Fruit fly (Drosophila melanogaster) whole organism, embryonic: Measurements from ENCODE around the gene EloB.

Experiments
- Abd-B ChIP-seq: fragments of 200-800 bp; sonication (Bioruptor generic); optimal IDR thresholded peaks from 2 replicates; lab custom pipeline; 2018; ENCODE audit warnings: missing biosample characterization, mild to moderate bottlenecking, missing genetic modification characterization, moderate library complexity
- Atf-2 ChIP-seq: fragments of 200-800 bp; sonication (Bioruptor generic); optimal IDR thresholded peaks from 2 replicates; lab custom pipeline; 2016; ENCODE audit warnings: missing biosample characterization, missing genetic modification characterization
- Atf6 ChIP-seq: fragments of 200-800 bp; sonication (Bioruptor generic); IDR thresholded peaks from 2 replicates; pipeline ENCODE4 v1.3.6; 2022; ENCODE audit warnings: missing biosample characterization, missing genetic modification characterization
- CG11456 ChIP-seq: fragments of 200-800 bp; sonication (Bioruptor generic); IDR thresholded peaks from 3 replicates; pipeline ENCODE4 v1.3.6; 2022; ENCODE audit warnings: missing biosample characterization, missing genetic modification characterization
- CG12391 ChIP-seq: fragments of 200-800 bp; sonication (Bioruptor generic); optimal IDR thresholded peaks from 3 replicates; lab custom pipeline; 2018; ENCODE audit warnings: missing biosample characterization, mild to moderate bottlenecking, missing genetic modification characterization, moderate library complexity
- CG14441 ChIP-seq: fragments of 200-800 bp; sonication (Bioruptor generic); IDR thresholded peaks from 2 replicates; pipeline ENCODE4 v1.3.6; 2022; ENCODE audit warnings: missing biosample characterization, missing genetic modification characterization
- CG17186 ChIP-seq: fragments of 200-800 bp; sonication (Bioruptor generic); optimal IDR thresholded peaks from 3 replicates; lab custom pipeline; 2017; ENCODE audit warnings: missing biosample characterization, missing genetic modification reagents, missing genetic modification characterization
- CG17568 ChIP-seq: fragments of 200-800 bp; sonication (Bioruptor generic); optimal IDR thresholded peaks from 2 replicates; lab custom pipeline; 2018; ENCODE audit warnings: missing biosample characterization, mild to moderate bottlenecking, missing genetic modification characterization, moderate library complexity
- CG2202 ChIP-seq: fragments of 200-800 bp; sonication (Bioruptor generic); optimal IDR thresholded peaks from 2 replicates; lab custom pipeline; 2018; ENCODE audit warnings: missing biosample characterization, mild to moderate bottlenecking, missing genetic modification characterization
- CG3163 ChIP-seq: fragments of 200-800 bp; sonication (Bioruptor generic); optimal IDR thresholded peaks from 3 replicates; lab custom pipeline; 2016; ENCODE audit warnings: missing biosample characterization, missing genetic modification characterization
- CG32767 ChIP-seq: fragments of 200-800 bp; sonication (Bioruptor generic); IDR thresholded peaks from 2 replicates; pipeline ENCODE4 v1.3.6; 2022; ENCODE audit warnings: missing biosample characterization, missing genetic modification characterization
- CG3847 ChIP-seq: fragments of 200-800 bp; sonication (Bioruptor generic); IDR thresholded peaks from 2 replicates; pipeline ENCODE4 v1.3.6; 2022; ENCODE audit warnings: missing biosample characterization, missing genetic modification characterization
- CG4424 ChIP-seq: fragments of 200-800 bp; sonication (Bioruptor generic); optimal IDR thresholded peaks from 3 replicates; lab custom pipeline; 2016; ENCODE audit warnings: missing biosample characterization, missing genetic modification characterization
- CG5180 ChIP-seq: fragments of 200-800 bp; sonication (Bioruptor generic); optimal IDR thresholded peaks from 3 replicates; lab custom pipeline; 2017; ENCODE audit warnings: missing biosample characterization, missing genetic modification characterization, mild to moderate bottlenecking, moderate library complexity, missing genetic modification reagents
- CG6791 ChIP-seq: fragments of 200-800 bp; sonication (Bioruptor generic); IDR thresholded peaks from 3 replicates; pipeline ENCODE4 v1.3.6; 2022; ENCODE audit warnings: missing biosample characterization, missing genetic modification characterization; ENCODE audit not compliant: partially characterized antibody
- CG7372 ChIP-seq: fragments of 200-800 bp; sonication (Bioruptor generic); IDR thresholded peaks from 2 replicates; pipeline ENCODE4 v1.3.6; 2022; ENCODE audit warnings: missing biosample characterization, missing genetic modification characterization
- CG8290 ChIP-seq, 3 experiments: fragments of 200-800 bp; sonication (Bioruptor generic); optimal IDR thresholded peaks; 2 replicates each; lab custom pipeline; 2016 to 2019; ENCODE audit warnings: missing biosample characterization in 3 of 3, missing genetic modification characterization in 3 of 3, mild to moderate bottlenecking in 2 of 3, moderate library complexity in 1 of 3
- CG8765 ChIP-seq: fragments of 200-800 bp; sonication (Bioruptor generic); IDR thresholded peaks from 2 replicates; pipeline ENCODE4 v1.3.6; 2022; ENCODE audit warnings: missing biosample characterization, missing genetic modification characterization
- CG9876 ChIP-seq: fragments of 200-800 bp; sonication (Bioruptor generic); optimal IDR thresholded peaks from 2 replicates; lab custom pipeline; 2016; ENCODE audit warnings: missing biosample characterization, missing genetic modification characterization
- CHES-1-like ChIP-seq: fragments of 200-800 bp; sonication (Bioruptor generic); optimal IDR thresholded peaks from 2 replicates; lab custom pipeline; 2016; ENCODE audit warnings: missing biosample characterization, missing genetic modification characterization
- CoRest ChIP-seq: fragments of 200-800 bp; sonication (Bioruptor generic); optimal IDR thresholded peaks from 3 replicates; lab custom pipeline; 2018; ENCODE audit warnings: missing biosample characterization, mild to moderate bottlenecking, missing genetic modification characterization, moderate library complexity
- CrebB ChIP-seq: fragments of 200-800 bp; sonication (Bioruptor generic); optimal IDR thresholded peaks from 3 replicates; lab custom pipeline; 2018; ENCODE audit warnings: missing biosample characterization, mild to moderate bottlenecking, missing genetic modification characterization
- Dek ChIP-seq: fragments of 200-800 bp; sonication (Bioruptor generic); optimal IDR thresholded peaks from 3 replicates; lab custom pipeline; 2019; ENCODE audit warnings: missing biosample characterization, mild to moderate bottlenecking, missing genetic modification characterization, moderate library complexity
- Fer2 ChIP-seq: fragments of 200-800 bp; sonication (Bioruptor generic); optimal IDR thresholded peaks from 2 replicates; lab custom pipeline; 2018; ENCODE audit warnings: missing biosample characterization, mild to moderate bottlenecking, missing genetic modification characterization, moderate library complexity
- HLHmδ ChIP-seq: fragments of 200-800 bp; sonication (Bioruptor generic); optimal IDR thresholded peaks from 2 replicates; lab custom pipeline; 2018; ENCODE audit warnings: missing biosample characterization, mild to moderate bottlenecking, missing genetic modification characterization, moderate library complexity
- Hr39 ChIP-seq: fragments of >200 bp; optimal IDR thresholded peaks from 2 replicates; lab custom pipeline; 2017
- Hr51 ChIP-seq, 2 experiments: fragments of 200-800 bp; sonication (Bioruptor generic); optimal IDR thresholded peaks; 2 replicates in 1 of 2; 3 replicates in 1 of 2; lab custom pipeline; 2016 to 2018; ENCODE audit warnings: missing biosample characterization in 2 of 2, missing genetic modification characterization in 2 of 2, mild to moderate bottlenecking in 1 of 2, moderate library complexity in 1 of 2
- MBD-R2 ChIP-seq: fragments of 200-800 bp; sonication (Bioruptor generic); IDR thresholded peaks from 2 replicates; pipeline ENCODE4 v1.3.6; 2022; ENCODE audit warnings: missing biosample characterization, missing genetic modification characterization
- MESR4 ChIP-seq: fragments of 200-800 bp; sonication (Bioruptor generic); optimal IDR thresholded peaks from 2 replicates; lab custom pipeline; 2018; ENCODE audit warnings: missing biosample characterization, mild to moderate bottlenecking, missing genetic modification characterization, moderate library complexity
- Mes4 ChIP-seq: fragments of 200-800 bp; sonication (Bioruptor generic); optimal IDR thresholded peaks from 2 replicates; lab custom pipeline; 2016; ENCODE audit warnings: missing biosample characterization, missing genetic modification characterization
- Oaz ChIP-seq: fragments of 200-800 bp; sonication (Bioruptor generic); IDR thresholded peaks from 2 replicates; pipeline ENCODE4 v1.3.6; 2022; ENCODE audit warnings: missing biosample characterization, missing genetic modification characterization
- PHDP ChIP-seq: fragments of 200-800 bp; sonication (Bioruptor generic); optimal IDR thresholded peaks from 3 replicates; lab custom pipeline; 2018; ENCODE audit warnings: missing biosample characterization, mild to moderate bottlenecking, missing genetic modification characterization, moderate library complexity
- Rx ChIP-seq: fragments of 200-800 bp; sonication (Bioruptor generic); IDR thresholded peaks from 2 replicates; pipeline ENCODE4 v1.3.6; 2022; ENCODE audit warnings: missing biosample characterization, missing genetic modification characterization
- Sin3A ChIP-seq: fragments of >200 bp; optimal IDR thresholded peaks from 2 replicates; lab custom pipeline; 2018
- Taf1 ChIP-seq: fragments of 200-800 bp; sonication (Bioruptor generic); IDR thresholded peaks from 2 replicates; pipeline ENCODE4 v1.3.6; 2022; ENCODE audit warnings: missing biosample characterization, missing genetic modification characterization
- ato ChIP-seq: fragments of 200-800 bp; sonication (Bioruptor generic); IDR thresholded peaks from 2 replicates; pipeline ENCODE4 v1.3.6; 2022; ENCODE audit warnings: missing biosample characterization, missing genetic modification characterization; ENCODE audit not compliant: partially characterized antibody
- cato ChIP-seq: fragments of 200-800 bp; sonication (Bioruptor generic); optimal IDR thresholded peaks from 2 replicates; lab custom pipeline; 2016; ENCODE audit warnings: missing biosample characterization, missing genetic modification characterization, borderline replicate concordance
- caup ChIP-seq: fragments of 200-800 bp; sonication (Bioruptor generic); optimal IDR thresholded peaks from 3 replicates; lab custom pipeline; 2017; ENCODE audit warnings: missing biosample characterization, mild to moderate bottlenecking, missing genetic modification characterization, moderate library complexity; ENCODE audit not compliant: severe bottlenecking
- lilli ChIP-seq: fragments of 200-800 bp; sonication (Bioruptor generic); optimal IDR thresholded peaks from 3 replicates; lab custom pipeline; 2016; ENCODE audit warnings: missing biosample characterization, missing genetic modification characterization
- maf-S ChIP-seq: fragments of 200-800 bp; sonication (Bioruptor generic); optimal IDR thresholded peaks from 2 replicates; lab custom pipeline; 2016; ENCODE audit warnings: missing biosample characterization, missing genetic modification characterization
- nau ChIP-seq: fragments of 200-800 bp; sonication (Bioruptor generic); optimal IDR thresholded peaks from 3 replicates; lab custom pipeline; 2017; ENCODE audit warnings: missing biosample characterization, mild to moderate bottlenecking, missing genetic modification characterization, missing genetic modification reagents
- nom ChIP-seq: fragments of 200-800 bp; sonication (Bioruptor generic); optimal IDR thresholded peaks from 2 replicates; lab custom pipeline; 2017; ENCODE audit warnings: missing biosample characterization, missing genetic modification characterization, mild to moderate bottlenecking, moderate library complexity, missing genetic modification reagents
- peb ChIP-seq: fragments of 200-800 bp; sonication (Bioruptor generic); IDR thresholded peaks from 2 replicates; pipeline ENCODE4 v1.3.6; 2022; ENCODE audit warnings: missing biosample characterization, missing genetic modification characterization
- pros ChIP-seq: fragments of 200-800 bp; sonication (Bioruptor generic); optimal IDR thresholded peaks from 3 replicates; lab custom pipeline; 2019; ENCODE audit warnings: missing biosample characterization, mild to moderate bottlenecking, missing genetic modification characterization, moderate library complexity
- scrt ChIP-seq: fragments of 200-800 bp; sonication (Bioruptor generic); optimal IDR thresholded peaks from 2 replicates; lab custom pipeline; 2018; ENCODE audit warnings: missing biosample characterization, mild to moderate bottlenecking, missing genetic modification characterization, moderate library complexity
- so ChIP-seq: fragments of 200-800 bp; sonication (Bioruptor generic); IDR thresholded peaks from 3 replicates; pipeline ENCODE4 v1.3.6; 2022; ENCODE audit warnings: missing biosample characterization, missing genetic modification characterization
- stc ChIP-seq: fragments of 200-800 bp; sonication (Bioruptor generic); IDR thresholded peaks from 2 replicates; pipeline ENCODE4 v1.3.6; 2022; ENCODE audit warnings: missing biosample characterization, missing genetic modification characterization
- tap ChIP-seq: fragments of 200-800 bp; optimal IDR thresholded peaks from 3 replicates; lab custom pipeline; 2019; ENCODE audit warnings: missing biosample characterization, mild to moderate bottlenecking, missing genetic modification characterization, moderate library complexity
- trem ChIP-seq: fragments of 200-800 bp; optimal IDR thresholded peaks from 3 replicates; lab custom pipeline; 2019; ENCODE audit warnings: missing biosample characterization, mild to moderate bottlenecking, missing genetic modification characterization, moderate library complexity
- wek ChIP-seq: fragments of 200-800 bp; sonication (Bioruptor generic); optimal IDR thresholded peaks from 3 replicates; lab custom pipeline; 2018; ENCODE audit warnings: missing biosample characterization, mild to moderate bottlenecking, missing genetic modification characterization, moderate library complexity

Gene EloB

DNA sequence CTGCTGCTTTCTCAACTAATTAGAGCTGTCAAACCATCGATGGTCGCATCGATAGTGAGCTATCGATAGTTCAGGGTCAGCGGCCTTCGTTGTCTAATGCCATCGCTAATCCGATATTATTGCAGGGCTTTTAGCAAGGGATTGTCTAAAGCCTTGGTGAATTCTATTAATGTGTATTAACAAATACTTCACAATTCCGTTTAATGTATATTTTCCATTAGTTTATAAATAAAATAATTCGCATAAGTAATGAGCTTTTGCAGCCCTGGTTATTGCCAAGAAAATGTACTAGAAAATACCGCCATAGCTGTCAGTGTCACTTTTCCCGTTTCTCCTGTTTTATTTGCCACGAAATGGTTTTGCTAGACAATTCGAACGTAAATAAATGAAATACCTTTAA lies at the start of gene EloB, which contains the start of gene Srp14 (continued):
- TF ChIP-seq Taf1 (GFP tag; lab: Robert Waterston, UW) (peak; percentile 44; the same call in 1 of the 2 replicates), CG32767 (GFP tag; lab: Robert Waterston, UW) (peak; percentile 70; the same call in 1 of the 2 replicates), CG3163 (GFP tag; lab: Kevin White, UChicago) (peak; percentile 17), CG6791 (GFP tag; lab: Robert Waterston, UW) (peak; percentile 96), stc (peak; percentile 60), nau (GFP tag; lab: Kevin White, UChicago) (no peak), Mes4 (GFP tag; lab: Kevin White, UChicago) (peak; percentile 68), Sin3A (peak; percentile 95), CG14441 (GFP tag; lab: Robert Waterston, UW) (peak; percentile 69), CG5180 (GFP tag; lab: Kevin White, UChicago) (no peak), MBD-R2 (GFP tag; lab: Robert Waterston, UW) (peak; percentile 90), CG2202 (tag; lab: Kevin White, UChicago) (peak; percentile 67), CoRest (peak; percentile 86), cato (peak; percentile 55), CG7372 (GFP tag; lab: Robert Waterston, UW) (peak; percentile 49; the same call in 1 of the 2 replicates), CG17186 (GFP tag; lab: Kevin White, UChicago) (peak; percentile 50), CG8765 (peak; percentile 69), Atf-2 (GFP tag; lab: Kevin White, UChicago) (peak; percentile 47), wek (peak; percentile 28), trem (tag; lab: Kevin White, UChicago) (peak; percentile 93), ato (peak; percentile 87), CrebB (tag; lab: Kevin White, UChicago) (peak; percentile 59), CHES-1-like (GFP tag; lab: Kevin White, UChicago) (peak; percentile 86), CG3847 (peak; percentile 87), CG9876 (GFP tag; lab: Kevin White, UChicago) (peak; percentile 49), HLHmδ (GFP tag; lab: Kevin White, UChicago) (no peak), Atf6 (GFP tag; lab: Robert Waterston, UW) (peak; percentile 77; the same call in 1 of the 2 replicates), CG4424 (GFP tag; lab: Kevin White, UChicago) (peak; percentile 84), MESR4 (GFP tag; lab: Kevin White, UChicago) (peak; percentile 90), scrt (peak; percentile 71), Fer2 (tag; lab: Kevin White, UChicago) (peak; percentile 84), CG11456 (GFP tag; lab: Robert Waterston, UW) (peak; percentile 84), Dek (tag; lab: Kevin White, UChicago) (peak; percentile 74), Hr39 (lab: Kevin White, UChicago) (no peak), maf-S (GFP tag; lab: Kevin White, UChicago) (peak; percentile 58), Oaz (no peak), caup (peak; percentile 75), CG8290 (GFP tag; optimal IDR thresholded peaks at IDR 0.05; lab: Kevin White, UChicago) (peak; percentile 61), CG8290 (tag; optimal IDR thresholded peaks at IDR 0.05; lab: Kevin White, UChicago) (peak; percentile 8 to 73), nom (GFP tag; lab: Kevin White, UChicago) (peak; percentile 17), pros (no peak), so (peak; percentile 49; the same call in 2 of the 3 replicates), Rx (GFP tag; lab: Robert Waterston, UW) (no peak), peb (GFP tag; lab: Robert Waterston, UW) (no peak), lilli (GFP tag; lab: Kevin White, UChicago) (peak; percentile 94), CG17568 (no peak), PHDP (tag; lab: Kevin White, UChicago) (peak; percentile 85), Abd-B (GFP tag; lab: Kevin White, UChicago) (no peak), Hr51 (GFP tag; optimal IDR thresholded peaks at IDR 0.05; lab: Kevin White, UChicago) (peak; percentile 75 to 79), CG12391 (peak; percentile 92), tap (tag; lab: Kevin White, UChicago) (peak; percentile 69)
